Worm (Caenorhabditis elegans): ENCODE measurements around the gene B0432.7.

DNA sequence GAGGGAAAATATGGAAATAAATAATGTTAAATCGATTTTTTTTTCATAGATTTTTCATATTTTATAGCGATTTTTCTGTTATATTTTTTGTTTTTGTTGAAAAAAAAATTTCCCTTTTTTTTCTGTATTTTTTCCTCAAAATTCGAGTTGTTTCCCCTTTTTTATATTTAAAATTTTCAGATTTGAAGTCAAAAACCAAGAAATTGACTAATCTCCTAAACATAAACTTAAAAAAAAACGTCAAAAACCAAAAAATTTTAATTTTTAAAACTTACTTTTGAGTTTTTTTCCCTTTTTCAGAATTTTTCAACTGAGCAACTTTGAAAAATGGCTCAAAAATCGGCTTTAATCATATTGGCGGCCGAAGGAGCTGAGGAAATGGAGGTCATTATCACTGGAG lies 16.5 kb upstream of the B0432.7 start, which contains the start of gene djr-1.1:
- TF ChIP-seq lir-3 (tag; optimal IDR thresholded peaks at IDR 0.05; ENCODE audit: poor library complexity) (no peak), snpc-4 (tag; optimal IDR thresholded peaks at IDR 0.05) (no peak), ceh-82 (tag; optimal IDR thresholded peaks at IDR 0.05) (no peak), ama-1 (optimal IDR thresholded peaks at IDR 0.05) (no peak), lin-15B (tag; optimal IDR thresholded peaks at IDR 0.05) (no peak), efl-3 (GFP tag; optimal IDR thresholded peaks at IDR 0.05) (no peak)

Data from whole organism, L1 larva.